Worm (Caenorhabditis elegans): ENCODE measurements around the gene pxmp-4.

ce11 chrIV:386576-386975, 49.6 kb upstream of the pxmp-4 start, which contains the start of gene T07A9.14:
- TF ChIP-seq nhr-76 (tag; optimal IDR thresholded peaks at IDR 0.05) (no peak), ztf-11 (tag; optimal IDR thresholded peaks at IDR 0.05) (no peak), snpc-4 (tag; optimal IDR thresholded peaks at IDR 0.05) (no peak), flh-1 (GFP tag; optimal IDR thresholded peaks at IDR 0.05) (no peak), lsy-2 (tag; optimal IDR thresholded peaks at IDR 0.05) (no peak), elt-1 (tag; optimal IDR thresholded peaks at IDR 0.05; ENCODE audit: borderline replicate concordance, insufficient read depth) (no peak), unc-120 (tag; optimal IDR thresholded peaks at IDR 0.05; ENCODE audit: poor library complexity, severe bottlenecking) (no peak), ces-1 (GFP tag; optimal IDR thresholded peaks at IDR 0.05) (no peak), nhr-28 (tag; optimal IDR thresholded peaks at IDR 0.05) (no peak), ham-2 (GFP tag; optimal IDR thresholded peaks at IDR 0.05) (no peak), tbx-8 (GFP tag; optimal IDR thresholded peaks at IDR 0.05) (no peak)

Measured in whole organism, mixed stage, embryonic.